Worm (Caenorhabditis elegans) whole organism, L4/young adult: ENCODE measurements around the gene K10C9.1.

Experiments used
- W03F9.2 ChIP-seq: fragments of 150-350 bp; optimal IDR thresholded peaks from 2 replicates; lab custom pipeline; 2014; ENCODE audit warnings: missing biosample characterization, missing genetic modification characterization
- dao-5 ChIP-seq: sonication (generic microtip); optimal IDR thresholded peaks from 2 replicates; lab custom pipeline; 2016; ENCODE audit warnings: missing genotype, missing genetic modification characterization, moderate library complexity, missing compliant biosample characterization
- him-1 ChIP-seq: sonication (generic microtip); optimal IDR thresholded peaks from 2 replicates; lab custom pipeline; 2016; ENCODE audit warnings: missing genotype, missing genetic modification reagents, missing genetic modification characterization, missing compliant biosample characterization

Gene K10C9.1

ce11 chrV:1087983-1088382 is 12.9 kb downstream of the K10C9.1 start, which contains the start of gene clec-203:
clec-203 (plus strand) TSS chrV:1088283.
- TF ChIP-seq him-1 (tag; lab: Kevin White, UChicago) (no peak), dao-5 (tag; lab: Kevin White, UChicago) (no peak), W03F9.2 (tag; lab: Kevin White, UChicago) (no peak)

ce11 chrV:1092359-1092758 is 17.3 kb downstream of the K10C9.1 start, which contains the start of gene Y50D4B.4:
Y50D4B.4 (plus strand) TSS chrV:1092659.
- TF ChIP-seq W03F9.2 (tag; lab: Kevin White, UChicago) (no peak), him-1 (tag; lab: Kevin White, UChicago) (no peak), dao-5 (tag; lab: Kevin White, UChicago) (no peak)

ce11 chrV:1100280-1100679 is 25.2 kb downstream of the K10C9.1 start, which contains the start of gene Y50D4B.2:
Y50D4B.2 (plus strand) TSS chrV:1100580.
- TF ChIP-seq W03F9.2 (tag; lab: Kevin White, UChicago) (no peak), dao-5 (tag; lab: Kevin White, UChicago) (no peak), him-1 (tag; lab: Kevin White, UChicago) (no peak)

ce11 chrV:1102569-1102968 is 27.5 kb downstream of the K10C9.1 start:
- TF ChIP-seq him-1 (tag; lab: Kevin White, UChicago) (no peak), dao-5 (tag; lab: Kevin White, UChicago) (no peak), W03F9.2 (tag; lab: Kevin White, UChicago) (no peak)

ce11 chrV:1112180-1112579 is 37.1 kb downstream of the K10C9.1 start:
- TF ChIP-seq W03F9.2 (tag; lab: Kevin White, UChicago): no peak
- TF ChIP-seq him-1 (tag; lab: Kevin White, UChicago): no peak
- no peak for TF ChIP-seq dao-5 (tag; lab: Kevin White, UChicago)

- TF ChIP-seq dao-5 (tag; lab: Kevin White, UChicago) (no peak), him-1 (tag; lab: Kevin White, UChicago) (no peak), W03F9.2 (tag; lab: Kevin White, UChicago) (no peak)
Observed at ce11 chrV:1112658-1113057, 37.6 kb downstream of the K10C9.1 start, which contains the start of gene Y50D4B.1. Y50D4B.1 (plus strand) TSS chrV:1112958.

- TF ChIP-seq W03F9.2 (tag; lab: Kevin White, UChicago) (no peak), dao-5 (tag; lab: Kevin White, UChicago) (no peak), him-1 (tag; lab: Kevin White, UChicago) (no peak)
Observed at ce11 chrV:1120101-1120500, 45.1 kb downstream of the K10C9.1 start.
